Fruit fly (Drosophila melanogaster) Kc167 (cell line): ENCODE measurements around the gene djl.

Source experiments
- Myc ChIP-seq: fragments of >200 bp; optimal IDR thresholded peaks from 2 replicates; lab custom pipeline; 2017; ENCODE audit warnings: missing external identifiers
- Sin3A ChIP-seq: fragments of >200 bp; optimal IDR thresholded peaks from 2 replicates; lab custom pipeline; 2018; ENCODE audit warnings: missing external identifiers
- h ChIP-seq: fragments of >200 bp; optimal IDR thresholded peaks from 3 replicates; lab custom pipeline; 2018; ENCODE audit warnings: missing external identifiers
- insv ChIP-seq: fragments of >200 bp; optimal IDR thresholded peaks from 3 replicates; lab custom pipeline; 2018; ENCODE audit warnings: missing external identifiers
- psq ChIP-seq: fragments of >200 bp; optimal IDR thresholded peaks from 2 replicates; lab custom pipeline; 2017; ENCODE audit warnings: missing external identifiers
- ttk ChIP-seq: sonication (Bioruptor generic); optimal IDR thresholded peaks from 2 replicates; lab custom pipeline; 2017; ENCODE audit warnings: missing external identifiers

The djl gene

DNA sequence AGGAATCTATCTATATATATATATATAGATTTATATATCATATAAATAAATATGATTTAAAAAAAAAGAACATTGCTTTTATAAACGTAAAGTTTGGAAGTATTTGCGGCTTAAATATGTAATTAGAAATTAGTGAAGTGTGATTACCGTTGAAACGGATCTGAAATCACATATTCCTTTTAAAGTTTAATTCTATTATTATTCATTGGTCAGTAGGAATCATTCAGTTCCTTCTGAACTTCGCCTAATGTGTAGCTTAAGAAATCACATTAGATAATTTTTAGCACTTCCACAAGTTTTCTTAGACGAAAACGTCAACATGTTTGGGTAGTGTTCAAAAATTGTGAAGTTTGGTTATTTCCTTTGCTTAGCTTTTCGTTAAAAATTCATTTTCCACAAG is at the start of gene djl:
Gene djl, plus strand, starts transcription at position 301 of the 400 bp plus-strand sequence.
- TF ChIP-seq Sin3A (lab: Kevin White, UChicago) (no peak), insv (lab: Kevin White, UChicago) (no peak), Myc (lab: Kevin White, UChicago) (no peak), ttk (lab: Kevin White, UChicago) (no peak), psq (lab: Kevin White, UChicago) (no peak), h (lab: Kevin White, UChicago) (no peak)

DNA sequence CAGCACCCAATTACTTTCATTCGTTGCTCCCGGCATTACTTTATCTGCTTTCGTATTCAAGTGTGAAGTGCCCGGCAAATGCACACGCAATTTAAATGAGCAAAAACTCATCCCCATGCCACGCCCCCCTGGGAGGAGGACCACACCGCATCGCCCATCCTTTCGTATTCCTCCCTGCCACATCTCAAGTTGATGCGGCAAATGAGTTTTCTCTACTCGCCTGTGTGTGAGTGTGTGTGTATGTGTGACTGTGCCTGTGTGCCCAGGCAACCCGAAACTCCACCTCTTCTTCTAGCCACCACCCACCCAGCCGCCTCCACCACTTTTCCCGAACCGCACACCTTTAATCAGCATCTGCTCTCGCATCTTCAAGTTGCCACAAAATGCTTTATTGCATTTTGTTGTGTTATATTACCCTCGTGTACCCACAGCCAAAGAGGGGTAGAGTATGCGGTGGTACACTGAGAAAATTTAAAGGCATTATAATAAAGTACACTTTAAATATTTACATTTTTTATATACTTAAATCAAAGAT is 49.5 kb upstream of the djl start:
- TF ChIP-seq h (lab: Kevin White, UChicago) (no peak), Myc (lab: Kevin White, UChicago) (no peak), Sin3A (lab: Kevin White, UChicago) (no peak), ttk (lab: Kevin White, UChicago) (no peak), insv (lab: Kevin White, UChicago) (no peak), psq (lab: Kevin White, UChicago) (no peak)

DNA sequence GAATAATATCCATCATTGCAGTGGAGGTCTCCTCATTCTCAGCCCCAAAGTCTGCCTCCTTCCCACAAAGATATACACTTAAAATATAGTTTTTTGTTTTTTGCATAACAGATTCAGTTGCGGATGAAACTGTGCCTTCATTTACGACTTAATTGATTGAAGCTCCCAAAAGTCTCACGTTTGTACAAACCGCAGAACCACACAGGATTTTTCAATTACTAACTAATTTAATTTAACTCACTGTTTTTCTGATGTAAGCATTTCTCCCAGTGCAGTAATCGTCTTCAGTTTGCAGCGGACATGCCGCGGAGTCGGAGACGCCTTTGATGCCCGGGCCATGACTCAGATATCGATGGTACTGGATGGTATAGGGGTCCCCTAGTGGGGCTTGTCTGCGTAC is 36.0 kb upstream of the djl start:
- no peak for TF ChIP-seq insv (lab: Kevin White, UChicago)
- no peak for TF ChIP-seq Myc (lab: Kevin White, UChicago)
- no peak for TF ChIP-seq h (lab: Kevin White, UChicago)
- no peak for TF ChIP-seq Sin3A (lab: Kevin White, UChicago)
- TF ChIP-seq psq (lab: Kevin White, UChicago), result no peak
- no peak for TF ChIP-seq ttk (lab: Kevin White, UChicago)

DNA sequence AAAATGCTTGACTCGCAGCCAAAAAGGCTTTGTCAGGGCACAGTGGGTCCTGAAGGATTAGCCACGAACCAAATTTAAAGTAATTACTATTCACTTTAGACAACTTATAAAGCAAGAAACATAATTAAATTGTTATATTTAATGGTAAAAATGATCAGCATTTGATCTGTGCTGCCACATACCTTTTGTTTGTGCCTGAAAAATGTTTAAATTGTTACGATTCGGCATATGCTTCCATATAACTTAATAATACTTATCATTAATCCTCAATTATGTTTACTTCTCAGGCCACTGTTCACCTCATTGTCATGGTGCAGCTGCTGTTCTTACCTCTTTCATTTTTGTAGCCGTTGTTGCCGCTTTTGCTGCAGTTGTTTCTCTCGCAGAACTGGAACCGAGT is 35.3 kb upstream of the djl start:
- TF ChIP-seq psq (lab: Kevin White, UChicago) (no peak), Myc (lab: Kevin White, UChicago) (no peak), h (lab: Kevin White, UChicago) (no peak), insv (lab: Kevin White, UChicago) (no peak), Sin3A (lab: Kevin White, UChicago) (no peak), ttk (lab: Kevin White, UChicago) (no peak)

DNA sequence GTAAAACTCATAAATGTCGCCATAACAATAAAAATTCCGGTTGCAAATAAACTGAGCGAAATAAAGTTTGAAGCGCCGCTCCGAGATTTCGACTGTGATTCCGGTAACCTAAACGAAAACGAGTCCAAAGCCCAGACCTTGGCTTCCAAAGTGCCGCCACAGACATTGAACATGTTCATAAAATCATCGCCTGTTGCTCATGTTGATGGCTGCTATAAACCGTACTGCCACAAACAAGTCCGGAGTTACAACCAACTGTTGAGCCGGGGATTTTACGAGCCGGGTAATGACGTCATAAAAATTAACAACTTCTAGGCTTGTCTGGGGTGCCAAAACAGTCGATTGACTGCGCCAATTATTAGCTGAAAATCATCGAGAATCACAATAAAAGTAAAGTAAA is 32.0 kb upstream of the djl start:
- no peak for TF ChIP-seq Sin3A (lab: Kevin White, UChicago)

DNA sequence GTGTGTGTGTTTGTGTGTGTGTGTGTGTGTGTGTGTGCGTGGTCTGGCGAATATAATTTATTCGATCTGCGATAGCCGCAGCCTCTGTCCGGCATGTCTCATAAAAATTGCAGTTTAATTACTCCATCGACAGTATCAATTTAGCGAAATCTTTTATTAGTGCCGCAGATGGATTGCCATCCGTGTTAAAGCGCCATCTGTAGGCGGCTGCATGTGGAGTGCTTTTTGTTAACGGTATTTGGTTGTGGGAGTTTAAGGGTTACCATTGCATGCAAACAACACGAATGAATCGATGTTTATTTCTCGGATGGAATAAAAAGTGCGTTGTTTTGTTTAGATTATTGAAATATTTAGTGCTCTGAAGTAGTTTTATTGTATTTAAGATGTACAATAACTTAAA is 31.1 kb upstream of the djl start:
- TF ChIP-seq Myc (lab: Kevin White, UChicago) (no peak), psq (lab: Kevin White, UChicago) (no peak), Sin3A (lab: Kevin White, UChicago) (no peak)

DNA sequence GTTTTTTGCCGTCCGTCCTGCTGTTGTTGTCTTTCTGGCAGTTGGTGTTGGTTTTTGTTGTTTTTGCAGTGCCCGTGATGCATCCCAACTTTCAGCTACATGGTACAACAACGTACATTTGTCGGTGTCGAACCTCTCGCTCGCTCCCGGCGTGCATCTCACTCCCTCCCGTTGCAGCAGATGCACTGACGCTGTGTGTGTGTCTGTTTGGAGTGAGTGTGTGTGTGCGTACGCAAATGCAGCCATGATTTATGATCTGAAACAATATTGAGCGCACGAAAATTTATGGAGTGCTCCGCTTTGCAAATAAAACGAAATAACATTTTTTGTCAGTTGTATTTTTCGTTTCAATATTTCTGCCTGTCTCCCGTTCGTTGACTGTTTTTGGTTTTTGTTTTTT is 29.0 kb upstream of the djl start:
- TF ChIP-seq h (lab: Kevin White, UChicago) (no peak), insv (lab: Kevin White, UChicago) (no peak), ttk (lab: Kevin White, UChicago) (no peak), psq (lab: Kevin White, UChicago) (no peak), Myc (lab: Kevin White, UChicago) (no peak), Sin3A (lab: Kevin White, UChicago) (no peak)

DNA sequence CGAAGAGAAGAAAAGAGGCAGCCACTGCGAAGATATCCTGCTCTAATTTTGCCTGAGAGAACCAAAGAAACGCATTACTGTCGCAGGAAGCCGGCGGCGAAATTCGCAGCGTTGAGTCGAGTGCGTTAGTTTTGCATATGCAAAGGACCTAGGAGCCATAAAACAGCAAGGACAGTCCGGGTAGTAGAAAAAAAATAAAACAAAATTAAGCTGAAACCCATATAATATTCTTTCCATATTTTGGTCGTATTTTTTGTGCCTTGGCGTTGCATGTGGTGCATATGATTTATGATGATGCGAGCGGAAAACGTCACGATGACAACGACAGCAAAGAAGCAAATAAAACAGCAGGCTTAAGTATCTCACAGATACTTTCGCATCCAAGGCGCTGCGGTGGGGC is 26.9 kb upstream of the djl start:
- no peak for TF ChIP-seq Myc (lab: Kevin White, UChicago)
- no peak for TF ChIP-seq insv (lab: Kevin White, UChicago)
- no peak for TF ChIP-seq ttk (lab: Kevin White, UChicago)
- no peak for TF ChIP-seq psq (lab: Kevin White, UChicago)
- TF ChIP-seq h (lab: Kevin White, UChicago), result no peak
- TF ChIP-seq Sin3A (lab: Kevin White, UChicago), result no peak

DNA sequence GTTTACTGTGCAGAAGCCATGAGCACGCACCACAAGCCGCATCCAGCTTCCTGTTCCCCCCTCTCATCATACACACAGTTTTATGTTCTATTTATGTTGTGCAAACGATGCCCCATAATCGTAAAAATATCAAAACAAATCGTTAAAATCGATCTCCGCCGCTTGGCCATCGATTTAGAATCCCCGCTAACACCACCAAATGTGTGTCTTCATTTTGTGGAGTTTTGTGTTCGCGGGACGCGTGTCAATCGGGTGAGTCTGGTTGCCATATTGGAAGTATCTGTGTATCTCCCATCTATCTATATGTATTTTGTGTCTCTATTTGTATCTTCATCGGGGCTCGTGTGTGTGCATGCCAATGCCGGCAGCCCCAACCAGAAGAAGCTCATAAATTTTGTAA is 26.1 kb upstream of the djl start:
- TF ChIP-seq insv (lab: Kevin White, UChicago), result no peak
- TF ChIP-seq psq (lab: Kevin White, UChicago), result no peak
- TF ChIP-seq Sin3A (lab: Kevin White, UChicago), result no peak
- TF ChIP-seq Myc (lab: Kevin White, UChicago), result no peak
- no peak for TF ChIP-seq h (lab: Kevin White, UChicago)
- no peak for TF ChIP-seq ttk (lab: Kevin White, UChicago)

DNA sequence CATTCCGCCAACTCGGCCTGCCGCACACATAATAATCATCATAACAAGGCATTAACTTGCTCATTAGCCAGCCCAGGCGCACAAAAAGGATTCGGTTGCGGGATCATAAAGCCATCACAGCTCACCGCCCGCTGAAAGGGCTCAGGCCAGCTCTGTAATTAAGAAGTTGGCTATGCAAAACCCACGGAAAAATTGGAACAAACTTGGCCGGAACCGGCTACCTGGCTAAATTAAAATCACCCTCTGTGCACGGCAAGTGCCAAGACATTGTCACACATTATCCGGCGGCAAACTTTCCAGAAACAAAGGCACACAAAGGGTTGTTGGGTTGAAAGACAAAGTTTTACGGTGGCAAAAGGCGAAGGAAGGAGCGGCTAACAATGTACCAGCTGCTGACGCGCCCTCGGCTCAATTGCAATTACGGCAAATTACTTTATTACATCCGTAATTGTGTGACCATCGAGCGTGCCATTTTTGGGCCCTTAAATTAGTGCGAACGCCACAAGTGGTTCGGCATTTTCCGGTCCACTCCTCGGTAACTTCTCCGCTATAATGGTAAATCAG is 24.8 kb upstream of the djl start:
- TF ChIP-seq Sin3A (lab: Kevin White, UChicago) (no peak), h (lab: Kevin White, UChicago) (no peak), psq (lab: Kevin White, UChicago) (no peak), ttk (lab: Kevin White, UChicago) (no peak), Myc (lab: Kevin White, UChicago) (no peak), insv (lab: Kevin White, UChicago) (no peak)

DNA sequence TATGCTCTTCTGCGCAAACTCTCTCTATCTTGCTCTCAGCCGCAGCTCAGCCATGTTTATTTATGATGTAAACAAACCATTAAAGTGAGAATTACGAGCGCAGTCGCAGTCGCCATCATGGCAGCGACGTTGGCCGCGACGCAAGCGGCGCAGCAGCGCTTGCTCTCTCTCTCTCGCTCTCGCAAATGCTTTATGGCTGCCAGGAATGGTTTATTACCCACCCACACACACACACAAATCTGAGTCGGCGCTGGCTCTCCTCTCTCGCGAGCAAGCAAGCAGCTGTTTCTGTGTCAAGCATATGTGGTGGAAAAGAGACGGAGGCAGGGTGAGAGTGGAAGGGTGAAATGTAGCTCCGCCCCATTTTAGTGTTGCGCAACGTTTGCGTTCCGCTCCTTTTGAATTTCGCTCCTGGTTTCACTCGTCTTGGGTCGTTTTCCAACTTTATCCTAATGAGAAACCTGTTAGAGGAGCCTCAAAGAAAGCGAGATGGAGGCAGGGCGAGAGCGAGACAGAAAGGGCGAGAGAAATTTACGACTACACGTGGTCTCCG is 23.2 kb upstream of the djl start:
- no peak for TF ChIP-seq Sin3A (lab: Kevin White, UChicago)
- TF ChIP-seq Myc (lab: Kevin White, UChicago), result no peak
- TF ChIP-seq insv (lab: Kevin White, UChicago), result no peak
- TF ChIP-seq ttk (lab: Kevin White, UChicago), result no peak
- TF ChIP-seq psq (lab: Kevin White, UChicago), result no peak
- no peak for TF ChIP-seq h (lab: Kevin White, UChicago)

DNA sequence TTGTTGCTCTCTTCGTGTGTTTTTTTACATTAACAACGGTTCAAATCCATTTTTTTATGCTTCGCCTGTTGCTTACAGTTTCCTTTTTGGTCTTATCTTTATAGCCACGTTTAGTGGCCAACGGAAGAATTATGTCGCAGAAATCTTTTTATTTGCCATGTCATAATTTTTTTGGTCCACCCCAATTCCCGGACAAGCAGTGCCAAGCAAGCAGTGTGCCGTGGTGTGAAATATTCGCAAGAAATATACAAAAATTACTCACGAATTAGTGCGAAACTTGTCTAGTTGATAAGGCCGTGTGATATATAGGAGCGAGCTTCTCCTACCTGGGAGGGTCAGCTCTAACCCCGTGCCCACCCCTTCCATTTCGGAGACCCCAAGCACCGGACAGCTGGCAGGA is 19.7 kb upstream of the djl start:
- TF ChIP-seq psq (lab: Kevin White, UChicago) (no peak), h (lab: Kevin White, UChicago) (no peak), ttk (lab: Kevin White, UChicago) (no peak), Myc (lab: Kevin White, UChicago) (no peak), Sin3A (lab: Kevin White, UChicago) (no peak), insv (lab: Kevin White, UChicago) (no peak)
